Worm (Caenorhabditis elegans) whole organism, L3 larva: ENCODE measurements around the gene scl-19.

Source experiments
- R02D3.7 ChIP-seq: fragments of 150-350 bp; optimal IDR thresholded peaks from 2 replicates; lab custom pipeline; 2014; ENCODE audit warnings: missing biosample characterization, missing genetic modification characterization
- ZK546.5 ChIP-seq: sonication (generic microtip); optimal IDR thresholded peaks from 2 replicates; lab custom pipeline; 2017; ENCODE audit warnings: missing biosample characterization, missing genetic modification characterization
- aly-2 ChIP-seq: fragments of 150-350 bp; optimal IDR thresholded peaks from 2 replicates; lab custom pipeline; 2014; ENCODE audit warnings: missing biosample characterization, missing genetic modification characterization
- ama-1 ChIP-seq: fragments of 150-350 bp; optimal IDR thresholded peaks from 2 replicates; lab custom pipeline; 2018
- ceh-16 ChIP-seq: sonication (generic microtip); optimal IDR thresholded peaks from 2 replicates; lab custom pipeline; 2017; ENCODE audit warnings: missing biosample characterization, missing genetic modification characterization
- ceh-28 ChIP-seq: fragments of 150-350 bp; optimal IDR thresholded peaks from 2 replicates; lab custom pipeline; 2014; ENCODE audit warnings: missing biosample characterization, missing genetic modification reagents, missing genetic modification characterization
- ceh-82 ChIP-seq: fragments of 150-350 bp; optimal IDR thresholded peaks from 2 replicates; lab custom pipeline; 2014; ENCODE audit warnings: missing biosample characterization, missing genetic modification characterization
- ceh-9 ChIP-seq: sonication (generic microtip); optimal IDR thresholded peaks from 2 replicates; lab custom pipeline; 2018; ENCODE audit warnings: missing biosample characterization, missing genetic modification characterization
- daf-12 ChIP-seq: fragments of 150-350 bp; optimal IDR thresholded peaks from 2 replicates; lab custom pipeline; 2014; ENCODE audit warnings: missing biosample characterization, missing genetic modification reagents, missing genetic modification characterization
- egl-27 ChIP-seq: sonication (generic microtip); optimal IDR thresholded peaks from 4 replicates; lab custom pipeline; 2017; ENCODE audit warnings: missing biosample characterization, missing genetic modification reagents, missing genetic modification characterization
- egl-5 ChIP-seq: fragments of 150-350 bp; optimal IDR thresholded peaks from 2 replicates; lab custom pipeline; 2017; ENCODE audit warnings: missing biosample characterization, missing genetic modification reagents, missing genetic modification characterization, inconsistent platforms
- elt-1 ChIP-seq: fragments of 150-350 bp; optimal IDR thresholded peaks from 2 replicates; lab custom pipeline; 2014; ENCODE audit warnings: missing biosample characterization, missing genetic modification characterization
- elt-2 ChIP-seq: sonication (generic microtip); optimal IDR thresholded peaks from 2 replicates; lab custom pipeline; 2016; ENCODE audit warnings: missing genetic modification reagents, mild to moderate bottlenecking, missing genetic modification characterization, missing compliant biosample characterization
- elt-3 ChIP-seq, 3 experiments: fragments of 150-350 bp in 1 of 3; sonication (generic microtip) in 2 of 3; optimal IDR thresholded peaks; 2 replicates in 2 of 3; 4 replicates in 1 of 3; lab custom pipeline; 2014 to 2017; ENCODE audit warnings: missing biosample characterization in 3 of 3, missing genetic modification characterization in 3 of 3
- eor-1 ChIP-seq, 2 experiments: fragments of 150-350 bp; optimal IDR thresholded peaks; 2 replicates each; lab custom pipeline; 2014 to 2018; ENCODE audit warnings: missing biosample characterization in 2 of 2, missing genetic modification characterization in 2 of 2
- fkh-10 ChIP-seq: sonication (generic microtip); optimal IDR thresholded peaks from 2 replicates; lab custom pipeline; 2017; ENCODE audit warnings: missing biosample characterization, missing genetic modification reagents, missing genetic modification characterization
- fkh-2 ChIP-seq: fragments of 150-350 bp; optimal IDR thresholded peaks from 2 replicates; lab custom pipeline; 2014; ENCODE audit warnings: missing biosample characterization, missing genetic modification reagents, missing genetic modification characterization
- fos-1 ChIP-seq: fragments of 150-350 bp; optimal IDR thresholded peaks from 2 replicates; lab custom pipeline; 2014; ENCODE audit warnings: missing biosample characterization, missing genetic modification characterization
- hmg-11 ChIP-seq: sonication (generic microtip); optimal IDR thresholded peaks from 2 replicates; lab custom pipeline; 2016; ENCODE audit warnings: missing genetic modification characterization, missing compliant biosample characterization
- jun-1 ChIP-seq: fragments of 150-350 bp; optimal IDR thresholded peaks from 2 replicates; lab custom pipeline; 2014; ENCODE audit warnings: missing biosample characterization, missing genetic modification reagents, missing genetic modification characterization
- lin-15B ChIP-seq: fragments of 150-350 bp; optimal IDR thresholded peaks from 2 replicates; lab custom pipeline; 2014; ENCODE audit warnings: missing biosample characterization, missing genetic modification characterization
- lsy-12 ChIP-seq: sonication (generic microtip); optimal IDR thresholded peaks from 2 replicates; lab custom pipeline; 2016; ENCODE audit warnings: mild to moderate bottlenecking, missing genetic modification characterization, missing compliant biosample characterization
- nfya-1 ChIP-seq: sonication (generic microtip); optimal IDR thresholded peaks from 2 replicates; lab custom pipeline; 2017; ENCODE audit warnings: missing genetic modification characterization, mild to moderate bottlenecking, missing compliant biosample characterization, antibody characterized with exemption, moderate library complexity; ENCODE audit not compliant: insufficient read depth
- nhr-11 ChIP-seq: fragments of 150-350 bp; optimal IDR thresholded peaks from 2 replicates; lab custom pipeline; 2014; ENCODE audit warnings: missing biosample characterization, missing genetic modification characterization
- nhr-12 ChIP-seq: fragments of 150-350 bp; optimal IDR thresholded peaks from 2 replicates; lab custom pipeline; 2014; ENCODE audit warnings: missing biosample characterization, missing genetic modification characterization
- nhr-237 ChIP-seq: fragments of 150-350 bp; optimal IDR thresholded peaks from 2 replicates; lab custom pipeline; 2014; ENCODE audit warnings: missing biosample characterization, missing genetic modification characterization
- nhr-28 ChIP-seq: fragments of 150-350 bp; optimal IDR thresholded peaks from 2 replicates; lab custom pipeline; 2014; ENCODE audit warnings: missing biosample characterization, missing genetic modification characterization
- nhr-43 ChIP-seq: sonication (generic microtip); optimal IDR thresholded peaks from 2 replicates; lab custom pipeline; 2016; ENCODE audit warnings: mild to moderate bottlenecking, missing genetic modification characterization, missing compliant biosample characterization; ENCODE audit not compliant: poor library complexity, severe bottlenecking
- nhr-67 ChIP-seq: fragments of 150-350 bp; optimal IDR thresholded peaks from 2 replicates; lab custom pipeline; 2014; ENCODE audit warnings: missing biosample characterization, missing genetic modification characterization
- nhr-76 ChIP-seq: fragments of 150-350 bp; sonication (generic microtip); optimal IDR thresholded peaks from 5 replicates; lab custom pipeline; 2014; ENCODE audit warnings: missing biosample characterization, missing genetic modification characterization
- nhr-77 ChIP-seq: fragments of 150-350 bp; optimal IDR thresholded peaks from 2 replicates; lab custom pipeline; 2014; ENCODE audit warnings: missing biosample characterization, missing genetic modification characterization
- pha-4 ChIP-seq: fragments of 150-350 bp; optimal IDR thresholded peaks from 2 replicates; lab custom pipeline; 2014; ENCODE audit warnings: missing biosample characterization, missing genetic modification reagents, missing genetic modification characterization
- pqm-1 ChIP-seq: fragments of 150-350 bp; optimal IDR thresholded peaks from 2 replicates; lab custom pipeline; 2017; ENCODE audit warnings: missing biosample characterization, missing genetic modification characterization, inconsistent platforms
- skn-1 ChIP-seq: fragments of 150-350 bp; optimal IDR thresholded peaks from 2 replicates; lab custom pipeline; 2014; ENCODE audit warnings: missing biosample characterization, missing genetic modification characterization
- tbx-2 ChIP-seq: sonication (generic microtip); optimal IDR thresholded peaks from 2 replicates; lab custom pipeline; 2016; ENCODE audit warnings: mild to moderate bottlenecking, missing genetic modification characterization, missing compliant biosample characterization
- unc-62 ChIP-seq: fragments of 150-350 bp; sonication (generic microtip); optimal IDR thresholded peaks from 4 replicates; lab custom pipeline; 2014; ENCODE audit warnings: missing biosample characterization, missing genetic modification reagents, missing genetic modification characterization
- zag-1 ChIP-seq: fragments of 150-350 bp; optimal IDR thresholded peaks from 2 replicates; lab custom pipeline; 2014; ENCODE audit warnings: missing biosample characterization, missing genetic modification characterization
- ztf-11 ChIP-seq: fragments of 150-350 bp; optimal IDR thresholded peaks from 2 replicates; lab custom pipeline; 2014; ENCODE audit warnings: missing biosample characterization, missing genetic modification characterization

Gene scl-19

DNA sequence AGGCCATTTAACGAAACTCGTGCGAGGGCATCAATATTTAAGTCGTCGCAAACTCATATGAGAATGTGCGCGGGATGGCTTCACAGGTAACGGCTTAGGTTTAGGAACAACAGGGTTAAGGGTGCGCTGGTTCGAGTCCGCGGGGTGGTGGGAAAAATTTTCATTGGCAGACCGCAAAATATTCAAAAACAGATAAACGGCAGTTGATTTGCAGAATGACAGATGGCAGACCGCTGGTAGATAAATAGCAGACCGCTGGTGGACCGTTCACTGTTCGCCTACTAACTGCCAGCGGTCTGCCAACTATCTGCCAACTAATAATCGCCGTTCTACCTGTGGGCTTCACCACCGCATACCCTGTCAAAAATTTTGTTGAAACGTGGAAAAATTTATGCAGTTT lies 19.7 kb upstream of the scl-19 start:
- TF ChIP-seq elt-3 (tag; optimal IDR thresholded peaks at IDR 0.05; lab: Kevin White, UChicago) (no peak), ztf-11 (no peak), fkh-2 (peak; percentile 10), egl-27 (tag; lab: Kevin White, UChicago) (no peak), ceh-16 (tag; lab: Kevin White, UChicago) (no peak), nhr-77 (tag; lab: Kevin White, UChicago) (no peak)

DNA sequence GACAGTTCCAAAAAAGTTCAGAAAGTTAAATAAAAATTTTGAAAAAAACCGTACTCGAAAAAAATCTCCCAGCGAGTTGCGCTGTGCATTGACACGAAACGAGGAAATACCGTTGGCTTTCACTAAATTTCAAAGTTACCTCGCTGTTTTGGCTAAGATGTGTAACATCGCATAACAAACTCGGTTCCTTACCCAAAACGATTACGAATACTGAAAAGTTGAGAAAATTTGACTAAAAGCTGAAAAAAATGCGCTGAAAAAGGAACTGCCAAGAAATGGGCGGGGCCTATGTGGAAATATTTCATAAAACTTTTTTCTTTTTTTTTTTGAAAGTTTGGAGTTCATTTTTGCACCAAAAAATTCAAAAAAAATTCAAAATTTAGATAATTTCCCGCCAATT lies 12.4 kb upstream of the scl-19 start:
- no peak for TF ChIP-seq nhr-43
- TF ChIP-seq lsy-12 (tag; lab: Kevin White, UChicago): no peak
- TF ChIP-seq daf-12 (tag; lab: Kevin White, UChicago): no peak
- no peak for TF ChIP-seq zag-1 (tag; lab: Kevin White, UChicago)
- no peak for TF ChIP-seq nhr-28
- no peak for TF ChIP-seq nhr-77 (tag; lab: Kevin White, UChicago)
- no peak for TF ChIP-seq tbx-2 (tag; lab: Kevin White, UChicago)
- no peak for TF ChIP-seq ztf-11

DNA sequence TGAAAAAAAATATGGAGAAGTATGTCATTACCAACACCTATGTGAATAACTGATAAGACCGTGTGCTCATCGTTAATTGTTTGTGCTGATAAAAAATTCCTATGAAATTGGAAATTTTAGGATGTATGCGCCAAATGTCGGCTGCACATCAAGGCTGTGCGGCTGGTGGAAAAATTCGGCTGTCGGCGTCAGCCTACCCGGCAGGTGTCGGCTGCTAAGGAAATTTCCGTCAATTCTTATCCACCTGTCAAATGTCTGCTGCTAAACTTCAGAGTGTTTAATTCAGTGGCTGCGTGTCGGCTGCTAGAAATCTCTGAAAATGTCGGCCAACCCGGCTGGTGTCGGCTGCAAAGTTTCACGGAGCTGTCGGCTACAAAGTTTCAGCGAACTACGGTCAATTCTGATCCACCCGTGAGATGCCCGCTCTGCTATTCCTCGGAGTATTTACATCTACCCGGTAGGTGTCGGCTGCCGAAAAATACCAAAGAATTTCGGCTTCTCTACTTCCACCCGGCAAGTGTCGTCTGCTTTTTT lies 11.8 kb upstream of the scl-19 start, which contains the start of gene Y17D7C.2:
Gene Y17D7C.2 (minus strand): TSS at position 32 of the 534 bp plus-strand sequence.
- no peak for TF ChIP-seq tbx-2 (tag; lab: Kevin White, UChicago)
- no peak for TF ChIP-seq nhr-237 (tag; lab: Kevin White, UChicago)
- no peak for TF ChIP-seq lsy-12 (tag; lab: Kevin White, UChicago)
- no peak for TF ChIP-seq skn-1 (tag; lab: Kevin White, UChicago)
- peak; percentile 4 for TF ChIP-seq pha-4
- no peak for TF ChIP-seq zag-1 (tag; lab: Kevin White, UChicago)
- TF ChIP-seq daf-12 (tag; lab: Kevin White, UChicago): no peak
- TF ChIP-seq jun-1 (tag; lab: Kevin White, UChicago): no peak
- TF ChIP-seq nfya-1 (tag; lab: Kevin White, UChicago): no peak
- peak; percentile 72 for TF ChIP-seq elt-2 (tag; lab: Kevin White, UChicago)
- TF ChIP-seq nhr-28: no peak

DNA sequence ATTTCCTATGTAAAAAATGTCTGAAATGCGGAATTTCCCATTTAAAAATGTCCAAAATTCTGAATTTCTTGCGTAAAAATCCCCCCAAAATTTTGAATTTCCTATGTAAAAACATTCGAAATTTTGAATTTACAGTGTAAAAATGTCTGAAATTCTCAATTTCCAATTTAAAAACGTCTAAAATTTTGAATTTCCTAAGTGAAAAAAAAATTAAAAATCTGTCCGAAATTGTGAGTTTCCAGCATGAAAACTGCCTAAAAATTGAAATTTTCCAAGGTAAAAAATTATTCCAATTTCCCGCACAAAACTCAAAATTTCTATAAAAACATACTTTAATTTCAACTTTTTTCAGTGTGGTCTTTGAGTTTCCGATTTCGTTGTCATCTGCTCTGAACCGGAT lies 9.9 kb upstream of the scl-19 start:
- TF ChIP-seq nhr-11 (no peak), ama-1 (lab: Kevin White, UChicago) (no peak), ceh-82 (tag; lab: Kevin White, UChicago) (no peak), egl-5 (no peak), eor-1 (tag; optimal IDR thresholded peaks at IDR 0.05; lab: Kevin White, UChicago) (no peak), ceh-9 (tag; lab: Kevin White, UChicago) (no peak), pha-4 (no peak), ZK546.5 (no peak), zag-1 (tag; lab: Kevin White, UChicago) (no peak)
- TF ChIP-seq, all 47 proteins: peak for 0

DNA sequence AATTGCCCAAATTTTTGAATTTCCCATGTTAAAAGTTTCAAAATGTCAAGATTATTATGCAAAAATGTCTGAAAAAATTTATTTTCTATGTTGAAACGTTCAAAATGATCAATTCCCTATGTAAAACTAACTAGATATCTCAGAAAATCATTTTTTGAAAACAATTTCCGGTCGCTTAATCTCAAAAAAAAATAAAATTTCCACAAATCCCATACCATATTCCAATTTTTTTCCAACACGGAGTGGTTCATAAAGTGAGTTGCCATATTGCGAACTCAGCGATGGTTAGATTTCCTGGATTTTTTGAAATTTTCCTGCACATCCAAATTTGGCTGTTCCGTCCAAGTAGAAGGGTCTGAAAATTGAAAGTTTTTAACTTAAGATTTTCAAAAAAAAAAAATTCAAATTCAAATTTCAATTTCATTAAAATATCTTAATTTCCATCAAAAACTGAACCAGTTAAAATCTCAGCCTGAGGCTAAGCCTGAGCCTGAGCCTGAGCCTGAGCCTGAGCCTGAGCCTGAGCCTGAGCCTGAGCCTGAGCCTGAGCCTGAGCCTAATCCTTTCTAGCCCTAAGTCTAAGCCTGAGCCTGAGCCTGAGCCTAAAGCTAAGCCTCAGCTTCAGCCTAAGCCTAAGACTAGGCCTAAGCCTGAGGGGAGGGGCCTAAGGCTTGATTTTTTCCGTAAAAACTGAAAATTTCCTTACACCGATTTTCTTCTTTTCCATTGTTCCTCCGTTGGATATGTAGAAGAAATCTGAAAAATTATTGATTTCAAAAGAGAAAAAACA lies 9.1 kb upstream of the scl-19 start:
- TF ChIP-seq elt-1 (no peak), fkh-10 (GFP tag; lab: Kevin White, UChicago) (no peak), hmg-11 (tag; lab: Kevin White, UChicago) (peak; percentile 15), R02D3.7 (tag; lab: Kevin White, UChicago) (no peak), egl-27 (tag; lab: Kevin White, UChicago) (no peak)
- TF ChIP-seq, all 47 proteins: peak for 1

DNA sequence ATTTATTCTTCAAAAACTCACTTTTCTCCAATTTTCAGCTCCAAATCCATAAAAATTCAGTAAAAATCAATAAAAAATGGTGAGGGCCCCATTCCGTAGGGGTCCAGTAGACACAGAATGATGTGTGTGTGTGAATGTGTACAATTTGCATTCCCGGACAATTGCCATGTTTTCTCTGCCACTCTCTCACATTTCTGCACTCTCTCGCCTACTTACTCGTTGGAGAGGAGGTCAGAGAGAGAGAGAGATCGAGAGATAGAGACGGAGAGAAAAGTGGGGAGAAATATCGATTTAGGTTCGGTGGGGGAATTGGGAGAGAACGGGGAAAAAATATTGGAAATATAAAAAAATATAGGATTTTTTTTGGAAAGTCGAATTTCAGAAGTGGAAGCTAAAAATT lies 8.2 kb upstream of the scl-19 start:
- TF ChIP-seq egl-5 (peak; percentile 98), fos-1 (no peak), zag-1 (tag; lab: Kevin White, UChicago) (no peak), aly-2 (tag; lab: Kevin White, UChicago) (no peak), unc-62 (no peak), nhr-43 (no peak), nfya-1 (tag; lab: Kevin White, UChicago) (peak; percentile 91), hmg-11 (tag; lab: Kevin White, UChicago) (peak; percentile 94), nhr-237 (tag; lab: Kevin White, UChicago) (no peak), tbx-2 (tag; lab: Kevin White, UChicago) (no peak), nhr-77 (tag; lab: Kevin White, UChicago) (no peak), ZK546.5 (no peak), nhr-76 (tag; lab: Kevin White, UChicago) (no peak), ama-1 (lab: Kevin White, UChicago) (peak; percentile 39), lsy-12 (tag; lab: Kevin White, UChicago) (no peak), nhr-67 (tag; lab: Kevin White, UChicago) (no peak), eor-1 (tag; optimal IDR thresholded peaks at IDR 0.05; lab: Kevin White, UChicago) (no peak), ceh-9 (tag; lab: Kevin White, UChicago) (peak; percentile 13), lin-15B (tag; lab: Kevin White, UChicago) (peak; percentile 54), pqm-1 (tag; lab: Kevin White, UChicago) (peak; percentile 79), fkh-2 (peak; percentile 57), elt-3 (tag; optimal IDR thresholded peaks at IDR 0.05; lab: Kevin White, UChicago) (no peak), ceh-28 (tag; lab: Kevin White, UChicago) (peak; percentile 98), pha-4 (peak; percentile 98), egl-27 (tag; lab: Kevin White, UChicago) (no peak), nhr-12 (no peak)
